Worm (Caenorhabditis elegans): ENCODE measurements around the gene nphp-2.

Gene nphp-2

DNA sequence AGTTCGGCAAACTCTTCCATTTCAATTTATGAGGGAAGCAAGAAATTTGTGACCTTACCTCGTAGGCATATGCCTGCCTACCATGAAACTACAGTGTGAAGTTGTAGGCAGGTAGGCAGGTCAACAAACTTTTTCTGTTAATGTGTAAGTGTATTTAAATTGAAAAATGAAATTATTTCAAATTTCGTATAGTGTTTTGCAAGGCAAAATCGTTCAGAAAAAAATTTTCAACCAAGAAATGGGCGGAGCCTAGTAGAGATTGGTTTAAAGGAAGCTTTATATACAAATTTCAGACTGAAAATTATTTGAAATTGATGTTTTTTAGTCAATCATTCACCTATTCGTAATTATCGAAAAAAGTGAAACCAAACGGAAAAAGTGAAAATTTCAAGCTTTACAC, 37.7 kb upstream of the nphp-2 start:
- TF ChIP-seq attf-3 (GFP tag; conservative IDR thresholded peaks at IDR 0.05) (no peak), lin-35 (GFP tag; optimal IDR thresholded peaks at IDR 0.05) (no peak), hsf-1 (GFP tag; IDR thresholded peaks at IDR 0.05) (no peak), dpl-1 (GFP tag; optimal IDR thresholded peaks at IDR 0.05) (no peak)

DNA sequence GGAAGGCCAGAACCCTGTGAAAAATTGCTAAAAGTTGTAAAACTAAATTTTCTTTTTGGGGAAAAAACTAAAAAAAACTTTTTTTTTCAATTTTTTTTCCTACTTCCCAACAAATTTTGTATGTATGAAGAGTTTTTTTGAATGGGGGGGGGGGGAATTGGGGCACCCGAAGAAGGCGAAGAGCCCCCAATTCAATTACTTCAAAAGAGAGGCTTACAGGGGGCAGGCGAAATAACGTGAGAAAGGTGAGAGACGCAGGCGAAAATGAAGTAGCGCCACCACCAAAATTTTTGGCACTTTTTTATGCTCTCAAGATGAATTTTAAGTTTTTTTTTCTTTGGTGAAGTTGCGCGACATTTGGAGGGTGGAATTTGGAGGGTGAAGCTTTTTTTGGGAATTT, 32.6 kb upstream of the nphp-2 start:
- TF ChIP-seq bed-2 (GFP tag; IDR thresholded peaks at IDR 0.05) (no peak), zfh-2 (GFP tag; conservative IDR thresholded peaks at IDR 0.05) (no peak), atf-7 (tag; optimal IDR thresholded peaks at IDR 0.05) (no peak), athp-1 (tag; optimal IDR thresholded peaks at IDR 0.05) (peak; percentile 6), nfya-1 (tag; optimal IDR thresholded peaks at IDR 0.05; ENCODE audit: borderline replicate concordance, insufficient read depth) (no peak)

DNA sequence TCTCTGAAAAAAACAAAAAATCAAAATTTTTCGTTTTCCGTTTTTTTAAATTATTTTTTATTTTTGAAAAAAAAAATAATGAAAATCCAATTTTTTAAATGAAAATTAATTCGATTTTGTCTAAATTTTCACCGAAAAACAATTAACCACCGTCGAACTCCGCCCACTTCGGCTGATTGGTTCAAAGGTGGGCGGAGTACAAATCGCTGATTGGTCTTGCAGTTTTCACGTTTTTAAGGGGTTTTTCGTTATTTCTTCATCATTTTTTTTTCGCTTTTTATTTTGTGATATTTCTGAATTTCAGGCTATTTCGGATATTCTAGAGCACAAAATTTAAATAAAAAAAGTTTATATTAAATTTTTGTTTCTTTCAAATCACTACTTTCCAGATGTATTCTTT, 30.6 kb upstream of the nphp-2 start:
- TF ChIP-seq somi-1 (GFP tag; optimal IDR thresholded peaks at IDR 0.05) (no peak), B0336.3 (GFP tag; IDR thresholded peaks at IDR 0.05) (no peak), B0261.1 (tag; optimal IDR thresholded peaks at IDR 0.05) (no peak), Y53F4B.3 (GFP tag; IDR thresholded peaks at IDR 0.05) (no peak), ztf-28 (GFP tag; IDR thresholded peaks at IDR 0.05) (no peak), Y79H2A.3 (GFP tag; conservative IDR thresholded peaks at IDR 0.05) (no peak), nfyb-1 (GFP tag; IDR thresholded peaks at IDR 0.05) (no peak), B0035.1 (tag; optimal IDR thresholded peaks at IDR 0.05) (no peak), ztf-26 (tag; optimal IDR thresholded peaks at IDR 0.05) (no peak), attf-3 (GFP tag; conservative IDR thresholded peaks at IDR 0.05) (no peak), dox-1 (GFP tag; IDR thresholded peaks at IDR 0.05) (no peak), die-1 (tag; optimal IDR thresholded peaks at IDR 0.05) (no peak), lir-1 (GFP tag; conservative IDR thresholded peaks at IDR 0.05) (no peak), ceh-40 (GFP tag; IDR thresholded peaks at IDR 0.05) (no peak), hrde-1 (tag; optimal IDR thresholded peaks at IDR 0.05; ENCODE audit: borderline replicate concordance) (no peak), ekl-4 (GFP tag; IDR thresholded peaks at IDR 0.05) (no peak)

DNA sequence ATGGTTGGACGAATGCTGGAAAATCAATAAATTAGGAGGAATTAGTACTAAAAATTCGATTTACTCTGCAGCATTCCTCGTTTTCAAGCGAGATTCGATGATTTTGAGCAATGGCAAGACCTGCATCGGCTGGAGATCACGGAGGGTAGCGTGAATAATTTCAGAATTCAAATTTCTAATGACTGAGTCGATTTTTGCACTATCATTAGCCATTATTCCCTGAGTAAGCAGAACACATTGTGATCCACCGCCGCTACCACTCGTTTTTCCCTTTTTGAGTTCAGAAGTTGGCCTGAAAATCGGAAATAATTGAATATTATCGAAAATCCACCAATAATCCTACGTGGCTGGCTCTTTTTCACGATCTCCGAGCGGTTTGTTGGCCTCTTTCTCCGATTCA, 27.6 kb upstream of the nphp-2 start:
- TF ChIP-seq aptf-2 (GFP tag; conservative IDR thresholded peaks at IDR 0.05) (no peak), attf-3 (GFP tag; conservative IDR thresholded peaks at IDR 0.05) (no peak), ekl-4 (GFP tag; IDR thresholded peaks at IDR 0.05) (no peak), snpc-4 (GFP tag; optimal IDR thresholded peaks at IDR 0.05) (no peak), snpc-4 (tag; optimal IDR thresholded peaks at IDR 0.05) (no peak), mes-4 (tag; optimal IDR thresholded peaks at IDR 0.05) (no peak), unc-130 (GFP tag; optimal IDR thresholded peaks at IDR 0.05) (no peak), T26A5.8 (tag; optimal IDR thresholded peaks at IDR 0.05) (no peak)

DNA sequence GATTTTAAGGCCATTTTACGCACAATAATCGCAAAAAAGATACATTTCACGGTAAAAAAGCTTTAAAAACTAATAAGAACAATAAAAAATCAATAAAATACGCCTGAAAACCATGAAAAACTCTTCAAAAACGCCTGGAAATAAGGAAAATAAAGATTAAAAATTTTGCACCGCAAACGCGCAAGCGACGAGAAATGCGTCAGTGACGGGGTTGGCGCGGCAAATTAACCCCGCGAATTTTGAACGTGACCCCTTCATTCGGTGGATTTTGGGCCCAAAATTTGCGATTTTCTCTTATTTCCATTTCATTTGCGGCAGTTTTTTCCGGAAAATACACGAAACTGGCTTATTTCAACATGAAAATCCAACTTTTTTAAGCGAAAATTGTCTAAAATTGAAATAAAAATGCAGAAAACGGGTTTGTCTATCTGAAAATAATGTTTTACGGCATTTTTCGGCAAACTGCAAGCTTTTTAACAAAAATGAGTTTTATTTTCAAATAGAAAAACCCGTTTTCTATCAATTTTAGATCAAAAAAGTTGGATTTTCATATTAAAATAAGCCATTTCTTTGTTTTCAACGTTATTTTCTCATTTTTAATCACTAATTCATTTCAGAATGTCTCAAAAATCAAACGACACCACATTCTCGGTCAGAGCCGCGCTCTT, 26.9 kb upstream of the nphp-2 start, which contains the start of gene knl-3:
Gene knl-3, plus strand, starts transcription at position 618 of the 668 bp plus-strand sequence.
- TF ChIP-seq nhr-120 (GFP tag; IDR thresholded peaks at IDR 0.05) (no peak), hmg-20 (GFP tag; IDR thresholded peaks at IDR 0.05) (peak; percentile 87), mes-4 (tag; optimal IDR thresholded peaks at IDR 0.05) (peak; percentile 7), K11D2.4 (GFP tag; IDR thresholded peaks at IDR 0.05) (peak; percentile 88), repo-1 (tag; optimal IDR thresholded peaks at IDR 0.05) (peak; percentile 72), zfh-2 (GFP tag; conservative IDR thresholded peaks at IDR 0.05) (peak; percentile 49; the same call in 1 of the 2 replicates), C06A6.2 (GFP tag; conservative IDR thresholded peaks at IDR 0.05) (peak; percentile 64), sdz-38 (tag; optimal IDR thresholded peaks at IDR 0.05) (no peak), F57A8.1 (GFP tag; optimal IDR thresholded peaks at IDR 0.05) (no peak), snpc-3.4 (tag; optimal IDR thresholded peaks at IDR 0.05) (peak; percentile 96), aptf-3 (GFP tag; IDR thresholded peaks at IDR 0.05) (0 out of 2 replicates have a peak, but pooled peaks have one; percentile 47), lag-1 (GFP tag; IDR thresholded peaks at IDR 0.05) (no peak), ceh-27 (GFP tag; optimal IDR thresholded peaks at IDR 0.05) (peak; percentile 78), ztf-22 (GFP tag; optimal IDR thresholded peaks at IDR 0.05) (no peak), snpc-4 (GFP tag; optimal IDR thresholded peaks at IDR 0.05) (peak; percentile 48), snpc-4 (tag; optimal IDR thresholded peaks at IDR 0.05) (peak; percentile 58 to 78 (median 73)), cebp-2 (GFP tag; IDR thresholded peaks at IDR 0.05) (no peak)

Data from whole organism, young adult.